Worm (Caenorhabditis elegans): Measurements from ENCODE around the gene H12D21.5.

Gene H12D21.5

ce11 chrV:14853739-14854138 is 40.1 kb upstream of the H12D21.5 start:
- no peak for TF ChIP-seq flt-1 (GFP tag; IDR thresholded peaks at IDR 0.05)
- no peak for TF ChIP-seq tbx-11 (GFP tag; IDR thresholded peaks at IDR 0.05)

- TF ChIP-seq ets-7 (tag; optimal IDR thresholded peaks at IDR 0.05) (no peak), sea-1 (GFP tag; conservative IDR thresholded peaks at IDR 0.05) (no peak), aly-1 (tag; optimal IDR thresholded peaks at IDR 0.05) (no peak), hmg-4 (GFP tag; optimal IDR thresholded peaks at IDR 0.05) (no peak), scrt-1 (GFP tag; IDR thresholded peaks at IDR 0.05) (no peak), hnd-1 (tag; optimal IDR thresholded peaks at IDR 0.05) (no peak), ceh-13 (GFP tag; optimal IDR thresholded peaks at IDR 0.05) (no peak)
Measured at ce11 chrV:14854261-14854660, 39.5 kb upstream of the H12D21.5 start.

- TF ChIP-seq hmbx-1 (tag; optimal IDR thresholded peaks at IDR 0.05) (peak; percentile 39), sea-1 (GFP tag; conservative IDR thresholded peaks at IDR 0.05) (peak; percentile 72), ceh-13 (GFP tag; optimal IDR thresholded peaks at IDR 0.05) (peak; percentile 62), pes-1 (GFP tag; IDR thresholded peaks at IDR 0.05) (peak; percentile 86), aly-1 (tag; optimal IDR thresholded peaks at IDR 0.05) (peak; percentile 24), ets-7 (tag; optimal IDR thresholded peaks at IDR 0.05) (no peak), ceh-36 (tag; optimal IDR thresholded peaks at IDR 0.05) (peak; percentile 65), tra-4 (tag; optimal IDR thresholded peaks at IDR 0.05) (peak; percentile 27), hmg-4 (GFP tag; optimal IDR thresholded peaks at IDR 0.05) (peak; percentile 72), hnd-1 (tag; optimal IDR thresholded peaks at IDR 0.05) (peak; percentile 32), F13C5.2 (tag; optimal IDR thresholded peaks at IDR 0.05) (peak; percentile 56), tbx-37 (GFP tag; conservative IDR thresholded peaks at IDR 0.05) (peak; percentile 56), ama-1 (optimal IDR thresholded peaks at IDR 0.05) (no peak), flt-1 (GFP tag; IDR thresholded peaks at IDR 0.05) (peak; percentile 86), tbx-11 (GFP tag; IDR thresholded peaks at IDR 0.05) (peak; percentile 72), scrt-1 (GFP tag; IDR thresholded peaks at IDR 0.05) (peak; percentile 87), B0310.2 (tag; optimal IDR thresholded peaks at IDR 0.05) (peak; percentile 38)
Measured at ce11 chrV:14855626-14856025, 38.2 kb upstream of the H12D21.5 start.

ce11 chrV:14858503-14858902 is 35.3 kb upstream of the H12D21.5 start, which contains the start of gene npr-13:
Gene npr-13 (minus strand): TSS chrV:14858603.
- TF ChIP-seq hmg-4 (GFP tag; optimal IDR thresholded peaks at IDR 0.05): no peak
- no peak for TF ChIP-seq ceh-13 (GFP tag; optimal IDR thresholded peaks at IDR 0.05)
- TF ChIP-seq hnd-1 (tag; optimal IDR thresholded peaks at IDR 0.05): no peak
- TF ChIP-seq ama-1 (optimal IDR thresholded peaks at IDR 0.05): no peak
- no peak for TF ChIP-seq tra-4 (tag; optimal IDR thresholded peaks at IDR 0.05)
- TF ChIP-seq scrt-1 (GFP tag; IDR thresholded peaks at IDR 0.05): no peak
- TF ChIP-seq F13C5.2 (tag; optimal IDR thresholded peaks at IDR 0.05): no peak
- TF ChIP-seq tbx-11 (GFP tag; IDR thresholded peaks at IDR 0.05): no peak
- TF ChIP-seq sea-1 (GFP tag; conservative IDR thresholded peaks at IDR 0.05): no peak
- TF ChIP-seq aly-1 (tag; optimal IDR thresholded peaks at IDR 0.05): no peak
- TF ChIP-seq B0310.2 (tag; optimal IDR thresholded peaks at IDR 0.05): no peak
- TF ChIP-seq hmbx-1 (tag; optimal IDR thresholded peaks at IDR 0.05): no peak
- TF ChIP-seq tbx-37 (GFP tag; conservative IDR thresholded peaks at IDR 0.05): no peak
- TF ChIP-seq ceh-36 (tag; optimal IDR thresholded peaks at IDR 0.05): no peak
- TF ChIP-seq flt-1 (GFP tag; IDR thresholded peaks at IDR 0.05): no peak
- TF ChIP-seq ets-7 (tag; optimal IDR thresholded peaks at IDR 0.05): no peak

ce11 chrV:14859380-14859779 is 34.4 kb upstream of the H12D21.5 start:
- TF ChIP-seq hmbx-1 (tag; optimal IDR thresholded peaks at IDR 0.05) (no peak), aly-1 (tag; optimal IDR thresholded peaks at IDR 0.05) (no peak), tra-4 (tag; optimal IDR thresholded peaks at IDR 0.05) (no peak), hnd-1 (tag; optimal IDR thresholded peaks at IDR 0.05) (no peak), ceh-36 (tag; optimal IDR thresholded peaks at IDR 0.05) (no peak), sea-1 (GFP tag; conservative IDR thresholded peaks at IDR 0.05) (no peak), tbx-11 (GFP tag; IDR thresholded peaks at IDR 0.05) (no peak), pes-1 (GFP tag; IDR thresholded peaks at IDR 0.05) (no peak), scrt-1 (GFP tag; IDR thresholded peaks at IDR 0.05) (no peak), hmg-4 (GFP tag; optimal IDR thresholded peaks at IDR 0.05) (no peak), B0310.2 (tag; optimal IDR thresholded peaks at IDR 0.05) (no peak), ets-7 (tag; optimal IDR thresholded peaks at IDR 0.05) (no peak), flt-1 (GFP tag; IDR thresholded peaks at IDR 0.05) (no peak), ama-1 (optimal IDR thresholded peaks at IDR 0.05) (no peak), ceh-13 (GFP tag; optimal IDR thresholded peaks at IDR 0.05) (no peak), tbx-37 (GFP tag; conservative IDR thresholded peaks at IDR 0.05) (no peak)

- no peak for TF ChIP-seq sea-1 (GFP tag; conservative IDR thresholded peaks at IDR 0.05)
- no peak for TF ChIP-seq ceh-13 (GFP tag; optimal IDR thresholded peaks at IDR 0.05)
- no peak for TF ChIP-seq ceh-36 (tag; optimal IDR thresholded peaks at IDR 0.05)
- no peak for TF ChIP-seq B0310.2 (tag; optimal IDR thresholded peaks at IDR 0.05)
- TF ChIP-seq hnd-1 (tag; optimal IDR thresholded peaks at IDR 0.05): no peak
- no peak for TF ChIP-seq aly-1 (tag; optimal IDR thresholded peaks at IDR 0.05)
- no peak for TF ChIP-seq tbx-37 (GFP tag; conservative IDR thresholded peaks at IDR 0.05)
- no peak for TF ChIP-seq ama-1 (optimal IDR thresholded peaks at IDR 0.05)
- no peak for TF ChIP-seq tra-4 (tag; optimal IDR thresholded peaks at IDR 0.05)
- no peak for TF ChIP-seq tbx-11 (GFP tag; IDR thresholded peaks at IDR 0.05)
- no peak for TF ChIP-seq scrt-1 (GFP tag; IDR thresholded peaks at IDR 0.05)
- no peak for TF ChIP-seq F13C5.2 (tag; optimal IDR thresholded peaks at IDR 0.05)
- TF ChIP-seq flt-1 (GFP tag; IDR thresholded peaks at IDR 0.05): no peak
- no peak for TF ChIP-seq ets-7 (tag; optimal IDR thresholded peaks at IDR 0.05)
- no peak for TF ChIP-seq hmg-4 (GFP tag; optimal IDR thresholded peaks at IDR 0.05)
- no peak for TF ChIP-seq pes-1 (GFP tag; IDR thresholded peaks at IDR 0.05)
Measured at ce11 chrV:14868181-14868580, 25.6 kb upstream of the H12D21.5 start, which contains the start of gene gcy-14. Gene gcy-14 (minus strand): TSS chrV:14868281.

- TF ChIP-seq scrt-1 (GFP tag; IDR thresholded peaks at IDR 0.05): no peak
- TF ChIP-seq tra-4 (tag; optimal IDR thresholded peaks at IDR 0.05): no peak
- TF ChIP-seq F13C5.2 (tag; optimal IDR thresholded peaks at IDR 0.05): no peak
Measured at ce11 chrV:14871365-14871764, 22.4 kb upstream of the H12D21.5 start, which contains the start of gene ZC412.3. Gene ZC412.3 (minus strand): TSS chrV:14871547.

ce11 chrV:14875371-14875770 is 18.4 kb upstream of the H12D21.5 start, which contains the start of gene ZC412.5:
Gene ZC412.5 (minus strand): TSS chrV:14875471.
- TF ChIP-seq scrt-1 (GFP tag; IDR thresholded peaks at IDR 0.05) (no peak), tbx-11 (GFP tag; IDR thresholded peaks at IDR 0.05) (no peak)
